Fruit fly (Drosophila melanogaster) whole organism, embryonic: ENCODE data around the gene RpS9.

Experiments
- Bdp1 ChIP-seq: fragments of 200-800 bp; sonication (Bioruptor generic); optimal IDR thresholded peaks from 3 replicates; lab custom pipeline; 2016; ENCODE audit warnings: missing biosample characterization, missing genetic modification characterization
- CG10462 ChIP-seq: fragments of 200-800 bp; sonication (Bioruptor generic); optimal IDR thresholded peaks from 2 replicates; lab custom pipeline; 2016; ENCODE audit warnings: missing biosample characterization, missing genetic modification characterization
- CG11085 ChIP-seq: fragments of 200-800 bp; sonication (Bioruptor generic); IDR thresholded peaks from 2 replicates; pipeline ENCODE4 v1.3.6; 2022; ENCODE audit warnings: missing biosample characterization, missing genetic modification characterization
- CG11723 ChIP-seq: fragments of 200-800 bp; sonication (Bioruptor generic); optimal IDR thresholded peaks from 2 replicates; lab custom pipeline; 2017; ENCODE audit warnings: missing biosample characterization, mild to moderate bottlenecking, missing genetic modification characterization
- CG12155 ChIP-seq: fragments of 200-800 bp; sonication (Bioruptor generic); optimal IDR thresholded peaks from 3 replicates; lab custom pipeline; 2016; ENCODE audit warnings: missing biosample characterization, missing genetic modification characterization
- CG12219 ChIP-seq: fragments of 200-800 bp; sonication (Bioruptor generic); optimal IDR thresholded peaks from 3 replicates; lab custom pipeline; 2018; ENCODE audit warnings: missing biosample characterization, mild to moderate bottlenecking, missing genetic modification characterization
- CG15073 ChIP-seq: fragments of 200-800 bp; sonication (Bioruptor generic); optimal IDR thresholded peaks from 2 replicates; lab custom pipeline; 2016; ENCODE audit warnings: missing biosample characterization, missing genetic modification characterization
- CG1602 ChIP-seq: fragments of 200-800 bp; sonication (Bioruptor generic); optimal IDR thresholded peaks from 3 replicates; lab custom pipeline; 2016; ENCODE audit warnings: missing biosample characterization, missing genetic modification characterization
- CG1647 ChIP-seq: fragments of 200-800 bp; sonication (Bioruptor generic); optimal IDR thresholded peaks from 3 replicates; lab custom pipeline; 2016; ENCODE audit warnings: missing biosample characterization, missing genetic modification characterization
- CG16815 ChIP-seq: fragments of 200-800 bp; sonication (Bioruptor generic); optimal IDR thresholded peaks from 3 replicates; lab custom pipeline; 2017; ENCODE audit warnings: missing biosample characterization, mild to moderate bottlenecking, missing genetic modification characterization
- CG17359 ChIP-seq: fragments of 200-800 bp; sonication (Bioruptor generic); optimal IDR thresholded peaks from 3 replicates; lab custom pipeline; 2018; ENCODE audit warnings: missing biosample characterization, mild to moderate bottlenecking, missing genetic modification characterization, moderate library complexity
- CG17802 ChIP-seq: fragments of 200-800 bp; sonication (Bioruptor generic); optimal IDR thresholded peaks from 2 replicates; lab custom pipeline; 2018; ENCODE audit warnings: missing biosample characterization, mild to moderate bottlenecking, missing genetic modification characterization, moderate library complexity
- CG18619 ChIP-seq: fragments of 200-800 bp; sonication (Bioruptor generic); optimal IDR thresholded peaks from 3 replicates; lab custom pipeline; 2017; ENCODE audit warnings: missing biosample characterization, mild to moderate bottlenecking, missing genetic modification characterization
- CG3163 ChIP-seq: fragments of 200-800 bp; sonication (Bioruptor generic); optimal IDR thresholded peaks from 3 replicates; lab custom pipeline; 2016; ENCODE audit warnings: missing biosample characterization, missing genetic modification characterization
- CG32532 ChIP-seq: fragments of 200-800 bp; sonication (Bioruptor generic); IDR thresholded peaks from 2 replicates; pipeline ENCODE4 v1.3.6; 2022; ENCODE audit warnings: missing biosample characterization, missing genetic modification characterization
- CG6791 ChIP-seq: fragments of 200-800 bp; sonication (Bioruptor generic); IDR thresholded peaks from 3 replicates; pipeline ENCODE4 v1.3.6; 2022; ENCODE audit warnings: missing biosample characterization, missing genetic modification characterization; ENCODE audit not compliant: partially characterized antibody
- CG7372 ChIP-seq: fragments of 200-800 bp; sonication (Bioruptor generic); IDR thresholded peaks from 2 replicates; pipeline ENCODE4 v1.3.6; 2022; ENCODE audit warnings: missing biosample characterization, missing genetic modification characterization
- CG7987 ChIP-seq: fragments of 200-800 bp; sonication (Bioruptor generic); optimal IDR thresholded peaks from 2 replicates; lab custom pipeline; 2018; ENCODE audit warnings: missing biosample characterization, mild to moderate bottlenecking, missing genetic modification characterization, moderate library complexity
- CHES-1-like ChIP-seq: fragments of 200-800 bp; sonication (Bioruptor generic); optimal IDR thresholded peaks from 2 replicates; lab custom pipeline; 2016; ENCODE audit warnings: missing biosample characterization, missing genetic modification characterization
- CkIIα-i1 ChIP-seq: fragments of 200-800 bp; sonication (Bioruptor generic); IDR thresholded peaks from 2 replicates; pipeline ENCODE4 v1.3.6; 2022; ENCODE audit warnings: missing biosample characterization, missing genetic modification characterization
- D19B ChIP-seq: fragments of 200-800 bp; sonication (Bioruptor generic); optimal IDR thresholded peaks from 2 replicates; lab custom pipeline; 2017; ENCODE audit warnings: missing biosample characterization, mild to moderate bottlenecking, missing genetic modification characterization
- Dip2 ChIP-seq: fragments of 200-800 bp; sonication (Bioruptor generic); IDR thresholded peaks from 2 replicates; pipeline ENCODE4 v1.3.6; 2022; ENCODE audit warnings: missing biosample characterization, missing genetic modification characterization
- GATAe ChIP-seq: fragments of 200-800 bp; sonication (Bioruptor generic); conservative IDR thresholded peaks from 2 replicates; pipeline ENCODE4 v1.3.6; 2022; ENCODE audit warnings: missing biosample characterization, missing genetic modification characterization
- Gsc ChIP-seq: fragments of 200-800 bp; sonication (Bioruptor generic); IDR thresholded peaks from 2 replicates; pipeline ENCODE4 v1.3.6; 2022; ENCODE audit warnings: missing biosample characterization, missing genetic modification characterization
- HLH54F ChIP-seq: fragments of 200-800 bp; sonication (Bioruptor generic); optimal IDR thresholded peaks from 3 replicates; lab custom pipeline; 2016; ENCODE audit warnings: missing biosample characterization, missing genetic modification characterization
- Nf-YB ChIP-seq: fragments of 200-800 bp; sonication (Bioruptor generic); optimal IDR thresholded peaks from 3 replicates; lab custom pipeline; 2019; ENCODE audit warnings: missing biosample characterization, mild to moderate bottlenecking, missing genetic modification characterization, moderate library complexity
- PHDP ChIP-seq: fragments of 200-800 bp; sonication (Bioruptor generic); optimal IDR thresholded peaks from 3 replicates; lab custom pipeline; 2018; ENCODE audit warnings: missing biosample characterization, mild to moderate bottlenecking, missing genetic modification characterization, moderate library complexity
- Trl ChIP-seq, 3 experiments: fragments of >200 bp in 2 of 3; fragments of 200-800 bp in 1 of 3; sonication (Bioruptor generic) in 1 of 3; optimal IDR thresholded peaks; 2 replicates in 1 of 3; 3 replicates in 2 of 3; lab custom pipeline; 2016 to 2017; ENCODE audit warnings: missing biosample characterization in 1 of 3, missing genetic modification characterization in 1 of 3
- YL-1 ChIP-seq: fragments of 200-800 bp; sonication (Bioruptor generic); optimal IDR thresholded peaks from 3 replicates; lab custom pipeline; 2017; ENCODE audit warnings: missing biosample characterization, mild to moderate bottlenecking, missing genetic modification characterization
- cwo ChIP-seq: fragments of 200-800 bp; sonication (Bioruptor generic); optimal IDR thresholded peaks from 3 replicates; lab custom pipeline; 2017; ENCODE audit warnings: missing biosample characterization, missing genetic modification characterization, mild to moderate bottlenecking, moderate library complexity, missing genetic modification reagents
- danr ChIP-seq: fragments of 200-800 bp; sonication (Bioruptor generic); IDR thresholded peaks from 2 replicates; pipeline ENCODE4 v1.3.6; 2022; ENCODE audit warnings: missing biosample characterization, missing genetic modification characterization
- dmrt11E ChIP-seq: fragments of 200-800 bp; sonication (Bioruptor generic); optimal IDR thresholded peaks from 3 replicates; lab custom pipeline; 2018; ENCODE audit warnings: missing biosample characterization, mild to moderate bottlenecking, missing genetic modification characterization, moderate library complexity
- grau ChIP-seq: fragments of 200-800 bp; optimal IDR thresholded peaks from 3 replicates; lab custom pipeline; 2019; ENCODE audit warnings: missing biosample characterization, mild to moderate bottlenecking, missing genetic modification characterization, moderate library complexity
- lbe ChIP-seq: fragments of 200-800 bp; sonication (Bioruptor generic); optimal IDR thresholded peaks from 2 replicates; lab custom pipeline; 2016; ENCODE audit warnings: missing biosample characterization, mild to moderate bottlenecking, missing genetic modification characterization
- lov ChIP-seq, 2 experiments: fragments of 200-800 bp in 1 of 2; fragments of >200 bp in 1 of 2; sonication (Bioruptor generic) in 1 of 2; IDR thresholded peaks in 1 of 2; optimal IDR thresholded peaks in 1 of 2; 2 replicates in 1 of 2; 3 replicates in 1 of 2; pipeline versions ENCODE4 v1.3.6 to Lab custom; 2017 to 2022; ENCODE audit warnings: missing biosample characterization in 1 of 2, missing genetic modification characterization in 1 of 2
- luna ChIP-seq: fragments of 200-800 bp; sonication (Bioruptor generic); optimal IDR thresholded peaks from 2 replicates; lab custom pipeline; 2016; ENCODE audit warnings: missing biosample characterization, missing genetic modification characterization
- mirr ChIP-seq: fragments of 200-800 bp; sonication (Bioruptor generic); optimal IDR thresholded peaks from 3 replicates; lab custom pipeline; 2018; ENCODE audit warnings: missing biosample characterization, mild to moderate bottlenecking, missing genetic modification characterization
- nerfin-1 ChIP-seq: fragments of 200-800 bp; sonication (Bioruptor generic); optimal IDR thresholded peaks from 3 replicates; lab custom pipeline; 2019; ENCODE audit warnings: missing biosample characterization, mild to moderate bottlenecking, missing genetic modification characterization, moderate library complexity
- oc ChIP-seq: fragments of 200-800 bp; sonication (Bioruptor generic); optimal IDR thresholded peaks from 2 replicates; lab custom pipeline; 2018; ENCODE audit warnings: missing biosample characterization, mild to moderate bottlenecking, missing genetic modification characterization, moderate library complexity
- peb ChIP-seq: fragments of 200-800 bp; sonication (Bioruptor generic); IDR thresholded peaks from 2 replicates; pipeline ENCODE4 v1.3.6; 2022; ENCODE audit warnings: missing biosample characterization, missing genetic modification characterization
- pzg ChIP-seq: fragments of 200-800 bp; sonication (Bioruptor generic); optimal IDR thresholded peaks from 3 replicates; lab custom pipeline; 2018; ENCODE audit warnings: missing biosample characterization, mild to moderate bottlenecking, missing genetic modification characterization, moderate library complexity
- rib ChIP-seq: fragments of 200-800 bp; sonication (Bioruptor generic); IDR thresholded peaks from 2 replicates; pipeline ENCODE4 v1.3.6; 2022; ENCODE audit warnings: missing biosample characterization, missing genetic modification characterization
- run ChIP-seq: fragments of 200-800 bp; sonication (Bioruptor generic); optimal IDR thresholded peaks from 3 replicates; lab custom pipeline; 2018; ENCODE audit warnings: missing biosample characterization, mild to moderate bottlenecking, missing genetic modification characterization
- scrt ChIP-seq: fragments of 200-800 bp; sonication (Bioruptor generic); optimal IDR thresholded peaks from 2 replicates; lab custom pipeline; 2018; ENCODE audit warnings: missing biosample characterization, mild to moderate bottlenecking, missing genetic modification characterization, moderate library complexity
- shn ChIP-seq: fragments of 200-800 bp; sonication (Bioruptor generic); optimal IDR thresholded peaks from 3 replicates; lab custom pipeline; 2016; ENCODE audit warnings: missing biosample characterization, missing genetic modification characterization
- sima ChIP-seq: fragments of 200-800 bp; sonication (Bioruptor generic); optimal IDR thresholded peaks from 2 replicates; lab custom pipeline; 2016; ENCODE audit warnings: missing biosample characterization, missing genetic modification characterization
- sna ChIP-seq: fragments of 200-800 bp; sonication (Bioruptor generic); IDR thresholded peaks from 2 replicates; pipeline ENCODE4 v1.3.6; 2022; ENCODE audit warnings: missing biosample characterization, missing genetic modification characterization; ENCODE audit not compliant: partially characterized antibody
- tll ChIP-seq, 2 experiments: fragments of 200-800 bp in 1 of 2; fragments of >200 bp in 1 of 2; sonication (Bioruptor generic) in 1 of 2; optimal IDR thresholded peaks; 2 replicates each; lab custom pipeline; 2017 to 2019; ENCODE audit warnings: missing biosample characterization in 2 of 2, missing genetic modification characterization in 2 of 2, mild to moderate bottlenecking in 1 of 2, moderate library complexity in 1 of 2

RpS9 gene

dm6 chr3L:9501298-9501697, 10.0 kb downstream of the RpS9 start (continued):
- TF ChIP-seq Bdp1 = no peak
- no peak for TF ChIP-seq oc (tag; lab: Kevin White, UChicago)
- TF ChIP-seq CG17359 (tag; lab: Kevin White, UChicago) = no peak
- peak; percentile 68 for TF ChIP-seq nerfin-1 (tag; lab: Kevin White, UChicago)
- TF ChIP-seq CHES-1-like (GFP tag; lab: Kevin White, UChicago) = no peak
- TF ChIP-seq CG12219 (GFP tag; lab: Kevin White, UChicago) = no peak
- TF ChIP-seq CG16815 (GFP tag; lab: Kevin White, UChicago) = no peak
- no peak for TF ChIP-seq Nf-YB (GFP tag; lab: Kevin White, UChicago)
- no peak for TF ChIP-seq CG7987
- TF ChIP-seq Trl (optimal IDR thresholded peaks at IDR 0.05; lab: Kevin White, UChicago) = peak in 1 of 2 experiments; percentile 22
- no peak for TF ChIP-seq Trl (GFP tag; optimal IDR thresholded peaks at IDR 0.05; lab: Kevin White, UChicago)
- no peak for TF ChIP-seq CG32532 (GFP tag; lab: Robert Waterston, UW)
- TF ChIP-seq dmrt11E (tag; lab: Kevin White, UChicago) = no peak
- no peak for TF ChIP-seq shn (GFP tag; lab: Kevin White, UChicago)
- no peak for TF ChIP-seq CG11085 (GFP tag; lab: Robert Waterston, UW)
- TF ChIP-seq sna (GFP tag; lab: Robert Waterston, UW) = no peak
- no peak for TF ChIP-seq CG1602 (GFP tag; lab: Kevin White, UChicago)
- no peak for TF ChIP-seq sima
- TF ChIP-seq luna (GFP tag; lab: Kevin White, UChicago) = no peak
- no peak for TF ChIP-seq CkIIα-i1 (GFP tag; lab: Robert Waterston, UW)
- TF ChIP-seq CG3163 (GFP tag; lab: Kevin White, UChicago) = peak; percentile 74
- TF ChIP-seq YL-1 (GFP tag; lab: Kevin White, UChicago) = no peak
- TF ChIP-seq grau (tag; lab: Kevin White, UChicago) = no peak
- peak; percentile 60 for TF ChIP-seq scrt (GFP tag; lab: Kevin White, UChicago)

dm6 chr3L:9499919-9500807, 11.2 kb downstream of the RpS9 start:
- TF ChIP-seq tll (GFP tag; optimal IDR thresholded peaks at IDR 0.05; lab: Kevin White, UChicago) (no peak), mirr (peak; percentile 69), Dip2 (GFP tag; lab: Robert Waterston, UW) (no peak), CG18619 (GFP tag; lab: Kevin White, UChicago) (no peak), CG6791 (GFP tag; lab: Robert Waterston, UW) (no peak), D19B (GFP tag; lab: Kevin White, UChicago) (no peak), lbe (GFP tag; lab: Kevin White, UChicago) (no peak), CG1647 (GFP tag; lab: Kevin White, UChicago) (no peak), CG11723 (GFP tag; lab: Kevin White, UChicago) (no peak), Gsc (no peak), HLH54F (GFP tag; lab: Kevin White, UChicago) (no peak), CG12155 (GFP tag; lab: Kevin White, UChicago) (no peak), danr (GFP tag; lab: Robert Waterston, UW) (no peak), peb (GFP tag; lab: Robert Waterston, UW) (no peak), GATAe (GFP tag; lab: Robert Waterston, UW) (no peak), PHDP (tag; lab: Kevin White, UChicago) (no peak), CG17802 (tag; lab: Kevin White, UChicago) (no peak), pzg (GFP tag; lab: Kevin White, UChicago) (no peak), CG7372 (GFP tag; lab: Robert Waterston, UW) (no peak), rib (GFP tag; lab: Robert Waterston, UW) (no peak), CG10462 (GFP tag; lab: Kevin White, UChicago) (no peak), lov (optimal IDR thresholded peaks at IDR 0.05; lab: Kevin White, UChicago) (no peak), lov (GFP tag; IDR thresholded peaks at IDR 0.05; lab: Robert Waterston, UW) (no peak), sima (no peak), cwo (peak; percentile 43), CG15073 (GFP tag; lab: Kevin White, UChicago) (no peak), run (tag; lab: Kevin White, UChicago) (no peak)
